Fruit fly (Drosophila melanogaster) whole organism, embryonic: ENCODE data around the gene CG34409.

ENCODE experiments used
- CG11456 ChIP-seq: fragments of 200-800 bp; sonication (Bioruptor generic); IDR thresholded peaks from 3 replicates; pipeline ENCODE4 v1.3.6; 2022; ENCODE audit warnings: missing biosample characterization, missing genetic modification characterization
- CG18619 ChIP-seq: fragments of 200-800 bp; sonication (Bioruptor generic); optimal IDR thresholded peaks from 3 replicates; lab custom pipeline; 2017; ENCODE audit warnings: missing biosample characterization, mild to moderate bottlenecking, missing genetic modification characterization
- CG5180 ChIP-seq: fragments of 200-800 bp; sonication (Bioruptor generic); optimal IDR thresholded peaks from 3 replicates; lab custom pipeline; 2017; ENCODE audit warnings: missing biosample characterization, missing genetic modification characterization, mild to moderate bottlenecking, moderate library complexity, missing genetic modification reagents
- E2f2 ChIP-seq: fragments of 200-800 bp; sonication (Bioruptor generic); IDR thresholded peaks from 2 replicates; pipeline ENCODE4 v1.3.6; 2022; ENCODE audit warnings: missing biosample characterization, missing genetic modification characterization

DNA sequence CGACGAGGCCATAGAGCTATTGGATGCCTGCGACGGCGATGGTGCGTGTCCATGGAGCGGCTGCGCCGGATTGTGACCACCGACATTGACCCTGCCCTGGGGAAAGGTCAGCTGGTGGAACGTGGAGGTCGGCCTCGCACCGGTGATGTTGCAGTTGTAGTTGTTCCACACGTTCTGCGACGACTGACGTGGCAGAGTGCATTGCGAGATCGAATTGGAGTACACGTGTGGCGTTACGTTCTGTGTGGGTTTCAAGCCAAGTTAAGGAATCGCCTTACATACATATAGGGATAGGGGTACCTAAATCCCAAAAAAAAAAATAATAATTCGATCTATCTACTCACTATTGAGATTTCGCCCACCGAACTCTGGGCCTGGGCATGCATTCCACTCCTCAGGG is 11.0 kb downstream of the CG34409 start:
- no peak for TF ChIP-seq CG18619
- no peak for TF ChIP-seq CG5180 (GFP tag; lab: Kevin White, UChicago)
- no peak for TF ChIP-seq CG11456 (GFP tag; lab: Robert Waterston, UW)
- TF ChIP-seq E2f2 = no peak
